Worm (Caenorhabditis elegans) whole organism, L4/young adult: ENCODE measurements around the gene F46B3.9.

Source experiments
- W03F9.2 ChIP-seq: fragments of 150-350 bp; optimal IDR thresholded peaks from 2 replicates; lab custom pipeline; 2014; ENCODE audit warnings: missing biosample characterization, missing genetic modification characterization
- him-1 ChIP-seq: sonication (generic microtip); optimal IDR thresholded peaks from 2 replicates; lab custom pipeline; 2016; ENCODE audit warnings: missing genotype, missing genetic modification reagents, missing genetic modification characterization, missing compliant biosample characterization

DNA sequence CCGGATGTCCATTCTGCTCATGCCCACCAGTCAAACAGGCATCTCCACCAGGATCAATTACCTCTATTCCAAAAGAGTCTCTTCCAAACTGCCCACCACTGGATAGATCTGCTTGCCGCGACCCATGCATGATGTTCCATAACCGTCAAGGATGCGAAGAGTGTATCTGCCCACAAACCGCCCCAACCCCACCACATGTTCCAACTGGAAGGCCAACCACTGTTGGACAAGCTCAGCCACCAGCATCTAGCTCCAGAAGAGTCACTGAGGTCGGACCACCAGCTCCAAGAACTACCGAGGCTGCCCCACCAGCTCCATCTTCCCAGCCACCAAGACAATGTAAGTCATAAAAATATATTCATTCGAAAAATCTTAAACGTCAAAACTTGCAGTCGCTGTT, 44.7 kb upstream of the F46B3.9 start:
- no peak for TF ChIP-seq him-1 (tag; lab: Kevin White, UChicago)
- no peak for TF ChIP-seq W03F9.2
